Worm (Caenorhabditis elegans) whole organism, L3 larva: ENCODE measurements around the gene znf-782.
A peak's percentile ranks its signal among the peaks of the same experiment; 100 is the strongest.

Experiments used
- R02D3.7 ChIP-seq: fragments of 150-350 bp; optimal IDR thresholded peaks from 2 replicates; lab custom pipeline; 2014; ENCODE audit warnings: missing biosample characterization, missing genetic modification characterization
- ZK546.5 ChIP-seq: sonication (generic microtip); optimal IDR thresholded peaks from 2 replicates; lab custom pipeline; 2017; ENCODE audit warnings: missing biosample characterization, missing genetic modification characterization
- aly-2 ChIP-seq: fragments of 150-350 bp; optimal IDR thresholded peaks from 2 replicates; lab custom pipeline; 2014; ENCODE audit warnings: missing biosample characterization, missing genetic modification characterization
- ama-1 ChIP-seq: fragments of 150-350 bp; optimal IDR thresholded peaks from 2 replicates; lab custom pipeline; 2018
- ceh-16 ChIP-seq: sonication (generic microtip); optimal IDR thresholded peaks from 2 replicates; lab custom pipeline; 2017; ENCODE audit warnings: missing biosample characterization, missing genetic modification characterization
- ceh-28 ChIP-seq: fragments of 150-350 bp; optimal IDR thresholded peaks from 2 replicates; lab custom pipeline; 2014; ENCODE audit warnings: missing biosample characterization, missing genetic modification reagents, missing genetic modification characterization
- ceh-82 ChIP-seq: fragments of 150-350 bp; optimal IDR thresholded peaks from 2 replicates; lab custom pipeline; 2014; ENCODE audit warnings: missing biosample characterization, missing genetic modification characterization
- ceh-9 ChIP-seq: sonication (generic microtip); optimal IDR thresholded peaks from 2 replicates; lab custom pipeline; 2018; ENCODE audit warnings: missing biosample characterization, missing genetic modification characterization
- daf-12 ChIP-seq: fragments of 150-350 bp; optimal IDR thresholded peaks from 2 replicates; lab custom pipeline; 2014; ENCODE audit warnings: missing biosample characterization, missing genetic modification reagents, missing genetic modification characterization
- egl-27 ChIP-seq: sonication (generic microtip); optimal IDR thresholded peaks from 4 replicates; lab custom pipeline; 2017; ENCODE audit warnings: missing biosample characterization, missing genetic modification reagents, missing genetic modification characterization
- egl-5 ChIP-seq: fragments of 150-350 bp; optimal IDR thresholded peaks from 2 replicates; lab custom pipeline; 2017; ENCODE audit warnings: missing biosample characterization, missing genetic modification reagents, missing genetic modification characterization, inconsistent platforms
- elt-1 ChIP-seq: fragments of 150-350 bp; optimal IDR thresholded peaks from 2 replicates; lab custom pipeline; 2014; ENCODE audit warnings: missing biosample characterization, missing genetic modification characterization
- elt-2 ChIP-seq: sonication (generic microtip); optimal IDR thresholded peaks from 2 replicates; lab custom pipeline; 2016; ENCODE audit warnings: missing genetic modification reagents, mild to moderate bottlenecking, missing genetic modification characterization, missing compliant biosample characterization
- elt-3 ChIP-seq, 3 experiments: fragments of 150-350 bp in 1 of 3; sonication (generic microtip) in 2 of 3; optimal IDR thresholded peaks; 2 replicates in 2 of 3; 4 replicates in 1 of 3; lab custom pipeline; 2014 to 2017; ENCODE audit warnings: missing biosample characterization in 3 of 3, missing genetic modification characterization in 3 of 3
- eor-1 ChIP-seq, 2 experiments: fragments of 150-350 bp; optimal IDR thresholded peaks; 2 replicates each; lab custom pipeline; 2014 to 2018; ENCODE audit warnings: missing biosample characterization in 2 of 2, missing genetic modification characterization in 2 of 2
- fkh-10 ChIP-seq: sonication (generic microtip); optimal IDR thresholded peaks from 2 replicates; lab custom pipeline; 2017; ENCODE audit warnings: missing biosample characterization, missing genetic modification reagents, missing genetic modification characterization
- fkh-2 ChIP-seq: fragments of 150-350 bp; optimal IDR thresholded peaks from 2 replicates; lab custom pipeline; 2014; ENCODE audit warnings: missing biosample characterization, missing genetic modification reagents, missing genetic modification characterization
- fos-1 ChIP-seq: fragments of 150-350 bp; optimal IDR thresholded peaks from 2 replicates; lab custom pipeline; 2014; ENCODE audit warnings: missing biosample characterization, missing genetic modification characterization
- hmg-11 ChIP-seq: sonication (generic microtip); optimal IDR thresholded peaks from 2 replicates; lab custom pipeline; 2016; ENCODE audit warnings: missing genetic modification characterization, missing compliant biosample characterization
- jun-1 ChIP-seq: fragments of 150-350 bp; optimal IDR thresholded peaks from 2 replicates; lab custom pipeline; 2014; ENCODE audit warnings: missing biosample characterization, missing genetic modification reagents, missing genetic modification characterization
- lin-15B ChIP-seq: fragments of 150-350 bp; optimal IDR thresholded peaks from 2 replicates; lab custom pipeline; 2014; ENCODE audit warnings: missing biosample characterization, missing genetic modification characterization
- lin-39 ChIP-seq: fragments of 150-350 bp; optimal IDR thresholded peaks from 2 replicates; lab custom pipeline; 2018; ENCODE audit warnings: missing biosample characterization, missing genetic modification reagents, missing genetic modification characterization
- lsy-12 ChIP-seq: sonication (generic microtip); optimal IDR thresholded peaks from 2 replicates; lab custom pipeline; 2016; ENCODE audit warnings: mild to moderate bottlenecking, missing genetic modification characterization, missing compliant biosample characterization
- mdl-1 ChIP-seq: fragments of 150-350 bp; optimal IDR thresholded peaks from 2 replicates; lab custom pipeline; 2014; ENCODE audit warnings: missing biosample characterization, missing genetic modification characterization
- nhr-11 ChIP-seq: fragments of 150-350 bp; optimal IDR thresholded peaks from 2 replicates; lab custom pipeline; 2014; ENCODE audit warnings: missing biosample characterization, missing genetic modification characterization
- nhr-12 ChIP-seq: fragments of 150-350 bp; optimal IDR thresholded peaks from 2 replicates; lab custom pipeline; 2014; ENCODE audit warnings: missing biosample characterization, missing genetic modification characterization
- nhr-23 ChIP-seq: fragments of 150-350 bp; optimal IDR thresholded peaks from 2 replicates; lab custom pipeline; 2014; ENCODE audit warnings: missing biosample characterization, missing genetic modification reagents, missing genetic modification characterization
- nhr-237 ChIP-seq: fragments of 150-350 bp; optimal IDR thresholded peaks from 2 replicates; lab custom pipeline; 2014; ENCODE audit warnings: missing biosample characterization, missing genetic modification characterization
- nhr-25 ChIP-seq: sonication (generic microtip); optimal IDR thresholded peaks from 2 replicates; lab custom pipeline; 2017; ENCODE audit warnings: missing biosample characterization, missing genetic modification characterization
- nhr-28 ChIP-seq: fragments of 150-350 bp; optimal IDR thresholded peaks from 2 replicates; lab custom pipeline; 2014; ENCODE audit warnings: missing biosample characterization, missing genetic modification characterization
- nhr-67 ChIP-seq: fragments of 150-350 bp; optimal IDR thresholded peaks from 2 replicates; lab custom pipeline; 2014; ENCODE audit warnings: missing biosample characterization, missing genetic modification characterization
- nhr-76 ChIP-seq: fragments of 150-350 bp; sonication (generic microtip); optimal IDR thresholded peaks from 5 replicates; lab custom pipeline; 2014; ENCODE audit warnings: missing biosample characterization, missing genetic modification characterization
- nhr-77 ChIP-seq: fragments of 150-350 bp; optimal IDR thresholded peaks from 2 replicates; lab custom pipeline; 2014; ENCODE audit warnings: missing biosample characterization, missing genetic modification characterization
- pha-4 ChIP-seq: fragments of 150-350 bp; optimal IDR thresholded peaks from 2 replicates; lab custom pipeline; 2014; ENCODE audit warnings: missing biosample characterization, missing genetic modification reagents, missing genetic modification characterization
- pqm-1 ChIP-seq: fragments of 150-350 bp; optimal IDR thresholded peaks from 2 replicates; lab custom pipeline; 2017; ENCODE audit warnings: missing biosample characterization, missing genetic modification characterization, inconsistent platforms
- skn-1 ChIP-seq: fragments of 150-350 bp; optimal IDR thresholded peaks from 2 replicates; lab custom pipeline; 2014; ENCODE audit warnings: missing biosample characterization, missing genetic modification characterization
- snpc-4 ChIP-seq: fragments of 150-350 bp; optimal IDR thresholded peaks from 2 replicates; lab custom pipeline; 2014; ENCODE audit warnings: missing biosample characterization, missing genetic modification characterization
- tbx-2 ChIP-seq: sonication (generic microtip); optimal IDR thresholded peaks from 2 replicates; lab custom pipeline; 2016; ENCODE audit warnings: mild to moderate bottlenecking, missing genetic modification characterization, missing compliant biosample characterization
- unc-39 ChIP-seq: sonication (generic microtip); optimal IDR thresholded peaks from 4 replicates; lab custom pipeline; 2017; ENCODE audit warnings: missing biosample characterization, missing genetic modification characterization
- unc-62 ChIP-seq: fragments of 150-350 bp; sonication (generic microtip); optimal IDR thresholded peaks from 4 replicates; lab custom pipeline; 2014; ENCODE audit warnings: missing biosample characterization, missing genetic modification reagents, missing genetic modification characterization
- zag-1 ChIP-seq: fragments of 150-350 bp; optimal IDR thresholded peaks from 2 replicates; lab custom pipeline; 2014; ENCODE audit warnings: missing biosample characterization, missing genetic modification characterization
- ztf-11 ChIP-seq: fragments of 150-350 bp; optimal IDR thresholded peaks from 2 replicates; lab custom pipeline; 2014; ENCODE audit warnings: missing biosample characterization, missing genetic modification characterization
- ztf-4 ChIP-seq: fragments of 150-350 bp; optimal IDR thresholded peaks from 2 replicates; lab custom pipeline; 2014; ENCODE audit warnings: missing biosample characterization, missing genetic modification characterization

Gene znf-782

DNA sequence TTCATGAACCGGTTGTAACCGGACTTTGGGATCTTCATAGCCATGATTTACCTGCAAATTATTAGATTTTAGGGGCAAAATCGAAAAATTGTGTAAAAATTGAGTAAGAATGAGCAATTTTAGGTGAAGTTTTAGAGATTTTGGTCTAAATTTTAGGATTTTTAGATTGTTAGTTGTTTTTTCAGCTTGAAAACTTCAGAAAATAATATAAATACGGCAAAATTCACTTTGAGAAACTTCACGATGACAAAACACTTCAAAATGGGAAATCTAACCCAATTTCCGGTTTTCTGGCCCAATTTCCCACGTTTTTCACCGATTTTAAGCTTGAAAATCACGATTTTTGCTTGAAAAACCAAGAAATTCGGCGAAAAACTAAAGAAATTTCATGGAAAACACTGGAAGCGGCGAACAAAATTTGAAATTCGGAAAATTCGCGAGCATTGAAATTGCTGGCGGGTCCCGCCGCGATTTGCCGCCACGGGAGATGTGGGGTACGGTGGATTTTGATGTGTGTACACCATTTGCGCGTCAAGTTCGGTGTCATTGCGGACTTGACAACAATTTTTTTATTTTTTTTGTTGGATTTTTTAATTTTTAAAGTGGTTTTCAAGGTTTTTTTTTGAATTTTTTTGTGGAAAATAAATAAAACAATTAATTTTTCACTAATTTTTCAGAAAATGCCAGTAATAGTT is 26.7 kb upstream of the znf-782 start, which contains the start of the genes cct-8 and Y55F3AR.2 (continued):
- TF ChIP-seq lin-39 (peak; percentile 97), nhr-76 (peak; percentile 49), hmg-11 (tag; lab: Kevin White, UChicago) (peak; percentile 91), ama-1 (peak; percentile 78)

DNA sequence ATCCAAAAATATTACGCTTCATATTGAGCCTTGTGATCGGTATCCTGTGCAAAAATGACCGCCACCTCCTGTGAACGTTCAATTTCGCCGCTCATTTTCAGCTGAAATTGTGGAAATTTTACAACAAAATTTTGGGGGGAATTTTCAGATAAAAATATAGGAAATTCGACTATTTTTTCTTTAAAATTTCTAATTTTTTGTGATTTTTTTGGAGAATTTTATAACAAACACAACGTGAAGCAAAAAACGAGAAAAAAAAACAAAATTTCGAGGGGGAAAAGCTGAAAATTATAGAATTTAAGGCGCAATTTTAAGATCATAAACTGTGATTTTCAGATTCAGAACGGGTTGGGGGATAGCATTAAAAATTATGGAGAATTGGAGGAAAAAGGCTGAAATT is 19.6 kb upstream of the znf-782 start, which contains the start of gene csn-4:
Gene csn-4 (minus strand): TSS at position 101 of the 400 bp plus-strand sequence.
- TF ChIP-seq ceh-28 (tag; lab: Kevin White, UChicago) (no peak), lin-15B (tag; lab: Kevin White, UChicago) (no peak), egl-27 (tag; lab: Kevin White, UChicago) (no peak), ztf-4 (no peak), ama-1 (no peak), nhr-11 (no peak), ceh-9 (tag; lab: Kevin White, UChicago) (no peak), eor-1 (tag; optimal IDR thresholded peaks at IDR 0.05; lab: Kevin White, UChicago) (no peak), daf-12 (tag; lab: Kevin White, UChicago) (no peak)

DNA sequence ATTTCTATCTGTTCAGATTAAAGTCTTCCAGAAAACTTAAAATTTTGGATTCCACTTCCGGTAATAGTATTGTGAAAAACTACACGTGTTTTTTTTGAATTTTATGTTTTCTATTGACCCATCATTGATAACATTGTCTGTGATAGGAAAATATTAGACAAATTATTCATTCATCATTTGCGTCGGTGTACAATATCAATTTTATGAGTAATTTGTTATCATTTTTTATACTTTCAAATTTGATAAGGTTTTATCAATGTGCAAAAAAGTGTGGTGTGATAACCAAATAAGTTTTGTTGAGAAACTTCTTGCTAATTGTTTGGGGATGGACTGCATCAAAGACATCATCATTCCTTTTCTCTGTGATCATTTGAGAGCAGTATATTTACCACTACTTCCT is 8.2 kb upstream of the znf-782 start:
- TF ChIP-seq fos-1 (peak; percentile 22), pqm-1 (peak; percentile 73), daf-12 (tag; lab: Kevin White, UChicago) (no peak), R02D3.7 (tag; lab: Kevin White, UChicago) (no peak), ceh-28 (tag; lab: Kevin White, UChicago) (no peak), pha-4 (tag; lab: Kevin White, UChicago) (peak; percentile 71), nhr-25 (tag; lab: Kevin White, UChicago) (no peak), elt-2 (tag; lab: Kevin White, UChicago) (peak; percentile 85)
- TF ChIP-seq, all 47 proteins: peak for 4

DNA sequence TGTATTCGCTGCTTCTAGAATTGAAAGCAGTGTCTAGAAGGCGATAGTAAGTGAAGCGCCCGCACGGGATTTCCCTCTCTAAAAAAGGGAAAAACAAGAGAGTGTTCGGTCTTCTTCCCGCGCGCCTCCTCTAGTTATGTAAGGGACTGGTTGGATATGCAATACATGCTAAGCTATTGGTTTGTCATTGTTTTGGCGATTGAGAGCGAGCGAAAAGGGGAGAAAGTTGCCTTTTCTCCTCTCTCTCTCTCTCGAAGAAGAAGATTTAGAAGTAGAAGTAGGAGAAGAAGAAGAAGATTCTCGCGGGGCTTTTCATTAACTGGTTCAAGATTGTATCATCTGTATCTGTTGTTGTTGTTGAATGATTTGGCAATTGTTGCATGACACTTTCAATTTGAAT is 6.7 kb upstream of the znf-782 start:
- TF ChIP-seq pqm-1, result no peak
- TF ChIP-seq nhr-23 (tag; lab: Kevin White, UChicago), result peak; percentile 13

ce11 chrIV:1070383-1070782 is 3.1 kb upstream of the znf-782 start:
- peak; percentile 68 for TF ChIP-seq lin-15B (tag; lab: Kevin White, UChicago)
- TF ChIP-seq nhr-76, result no peak
- TF ChIP-seq nhr-77 (tag; lab: Kevin White, UChicago), result peak; percentile 30
- TF ChIP-seq nhr-237 (tag; lab: Kevin White, UChicago), result no peak
- no peak for TF ChIP-seq ztf-4
- no peak for TF ChIP-seq egl-27 (tag; lab: Kevin White, UChicago)
- TF ChIP-seq ceh-9 (tag; lab: Kevin White, UChicago), result no peak
- peak; percentile 88 for TF ChIP-seq hmg-11 (tag; lab: Kevin White, UChicago)
- peak; percentile 15 for TF ChIP-seq nhr-23 (tag; lab: Kevin White, UChicago)
- TF ChIP-seq jun-1 (tag; lab: Kevin White, UChicago), result peak; percentile 81
- TF ChIP-seq ama-1, result no peak
- TF ChIP-seq lsy-12 (tag; lab: Kevin White, UChicago), result no peak
- TF ChIP-seq ztf-11, result peak; percentile 16
- peak; percentile 74 for TF ChIP-seq nhr-11
- peak; percentile 85 for TF ChIP-seq ceh-28 (tag; lab: Kevin White, UChicago)
- peak; percentile 70 for TF ChIP-seq mdl-1 (tag; lab: Kevin White, UChicago)
- TF ChIP-seq aly-2 (tag; lab: Kevin White, UChicago), result no peak
- TF ChIP-seq elt-3 (tag; optimal IDR thresholded peaks at IDR 0.05; lab: Kevin White, UChicago), result no peak
- TF ChIP-seq ZK546.5 (tag; lab: Kevin White, UChicago), result no peak
- peak; percentile 55 for TF ChIP-seq elt-2 (tag; lab: Kevin White, UChicago)
- TF ChIP-seq ceh-82 (tag; lab: Kevin White, UChicago), result peak; percentile 73
- peak; percentile 94 for TF ChIP-seq lin-39
- no peak for TF ChIP-seq fos-1
- TF ChIP-seq nhr-28 (tag; lab: Kevin White, UChicago), result no peak
- TF ChIP-seq elt-1 (tag; lab: Kevin White, UChicago), result no peak
- no peak for TF ChIP-seq unc-39 (tag; lab: Kevin White, UChicago)
- peak; percentile 78 for TF ChIP-seq R02D3.7 (tag; lab: Kevin White, UChicago)
- TF ChIP-seq nhr-12 (tag; lab: Kevin White, UChicago), result no peak
- TF ChIP-seq zag-1 (tag; lab: Kevin White, UChicago), result peak; percentile 65
- TF ChIP-seq fkh-10 (GFP tag; lab: Kevin White, UChicago), result peak; percentile 92
- TF ChIP-seq skn-1 (tag; lab: Kevin White, UChicago), result peak; percentile 60
- no peak for TF ChIP-seq ceh-16 (tag; lab: Kevin White, UChicago)
- peak; percentile 76 for TF ChIP-seq tbx-2 (tag; lab: Kevin White, UChicago)
- TF ChIP-seq egl-5 (tag; lab: Kevin White, UChicago), result peak; percentile 68
- TF ChIP-seq eor-1 (tag; optimal IDR thresholded peaks at IDR 0.05; lab: Kevin White, UChicago), result no peak
- no peak for TF ChIP-seq nhr-67 (tag; lab: Kevin White, UChicago)
- peak; percentile 31 for TF ChIP-seq daf-12 (tag; lab: Kevin White, UChicago)
- TF ChIP-seq unc-62 (GFP tag; lab: Kevin White, UChicago), result peak; percentile 39
- TF ChIP-seq fkh-2 (tag; lab: Kevin White, UChicago), result no peak
- TF ChIP-seq snpc-4, result peak; percentile 49
- no peak for TF ChIP-seq nhr-25 (tag; lab: Kevin White, UChicago)
